Worm (Caenorhabditis elegans) whole organism, L4 larva: Measurements from ENCODE around the gene gst-34.

Source experiments
- D1046.2 ChIP-seq: fragments of 200-800 bp; sonication (Bioruptor generic); IDR thresholded peaks from 2 replicates; pipeline ENCODE4 v1.3.6; 2022; ENCODE audit warnings: missing genetic modification characterization, missing compliant biosample characterization
- F10B5.3 ChIP-seq: sonication (generic microtip); optimal IDR thresholded peaks from 2 replicates; lab custom pipeline; 2016; ENCODE audit warnings: mild to moderate bottlenecking, missing genetic modification characterization, missing compliant biosample characterization
- T20F7.1 ChIP-seq: fragments of 200-800 bp; sonication (Bioruptor generic); optimal IDR thresholded peaks from 2 replicates; lab custom pipeline; 2018; ENCODE audit warnings: mild to moderate bottlenecking, missing genetic modification characterization, missing compliant biosample characterization
- T26A8.4 ChIP-seq: fragments of 200-800 bp; sonication (Bioruptor generic); IDR thresholded peaks from 2 replicates; pipeline ENCODE4 v1.3.6; 2022; ENCODE audit warnings: missing genetic modification characterization, missing compliant biosample characterization
- Y105C5A.15 ChIP-seq: fragments of 200-800 bp; sonication (Bioruptor generic); IDR thresholded peaks from 2 replicates; pipeline ENCODE4 v1.3.6; 2022; ENCODE audit warnings: missing genetic modification characterization, missing compliant biosample characterization
- Y75B8A.6 ChIP-seq: fragments of 200-800 bp; sonication (Bioruptor generic); IDR thresholded peaks from 2 replicates; pipeline ENCODE4 v1.3.6; 2022; ENCODE audit warnings: missing genetic modification reagents, missing genetic modification characterization, missing compliant biosample characterization
- aly-2 ChIP-seq: sonication (generic microtip); optimal IDR thresholded peaks from 2 replicates; lab custom pipeline; 2018; ENCODE audit warnings: missing biosample characterization, missing genetic modification characterization
- ama-1 ChIP-seq: fragments of 150-350 bp; optimal IDR thresholded peaks from 2 replicates; lab custom pipeline; 2014; ENCODE audit warnings: inconsistent platforms, mixed read lengths
- ceh-20 ChIP-seq: fragments of 200-800 bp; sonication (Bioruptor generic); IDR thresholded peaks from 2 replicates; pipeline ENCODE4 v1.3.6; 2022; ENCODE audit warnings: missing genetic modification reagents, missing genetic modification characterization, missing compliant biosample characterization
- ceh-32 ChIP-seq: sonication (generic microtip); optimal IDR thresholded peaks from 2 replicates; lab custom pipeline; 2016; ENCODE audit warnings: mild to moderate bottlenecking, missing genetic modification characterization, missing compliant biosample characterization; ENCODE audit not compliant: poor library complexity
- ceh-44 ChIP-seq: fragments of 200-800 bp; sonication (Bioruptor generic); IDR thresholded peaks from 2 replicates; pipeline ENCODE4 v1.3.6; 2022; ENCODE audit warnings: missing genetic modification reagents, missing genetic modification characterization, missing compliant biosample characterization
- ceh-82 ChIP-seq: sonication (generic microtip); optimal IDR thresholded peaks from 2 replicates; lab custom pipeline; 2017; ENCODE audit warnings: missing biosample characterization, missing genetic modification characterization
- cey-2 ChIP-seq: sonication (generic microtip); optimal IDR thresholded peaks from 3 replicates; lab custom pipeline; 2017; ENCODE audit warnings: missing genetic modification characterization, mild to moderate bottlenecking, missing compliant biosample characterization, antibody characterized with exemption, borderline replicate concordance; ENCODE audit not compliant: insufficient read depth
- daf-16 ChIP-seq, 3 experiments: sonication (generic microtip); optimal IDR thresholded peaks; 2 replicates each; lab custom pipeline; 2016 to 2017; ENCODE audit warnings: missing genetic modification characterization in 3 of 3, missing genetic modification reagents in 3 of 3, mild to moderate bottlenecking in 2 of 3, missing compliant biosample characterization in 2 of 3, missing biosample characterization in 1 of 3, moderate library complexity in 1 of 3
- daf-19 ChIP-seq: fragments of 200-800 bp; sonication (Bioruptor generic); conservative IDR thresholded peaks from 2 replicates; pipeline ENCODE4 v1.3.6; 2022; ENCODE audit warnings: missing genetic modification characterization, missing compliant biosample characterization
- daf-8 ChIP-seq: fragments of 200-800 bp; sonication (Bioruptor generic); IDR thresholded peaks from 2 replicates; pipeline ENCODE4 v1.3.6; 2022; ENCODE audit warnings: missing genetic modification characterization, missing compliant biosample characterization
- dmd-6 ChIP-seq: fragments of 200-800 bp; sonication (Bioruptor generic); IDR thresholded peaks from 2 replicates; pipeline ENCODE4 v1.3.6; 2022; ENCODE audit warnings: missing genetic modification reagents, missing genetic modification characterization, missing compliant biosample characterization
- dpl-1 ChIP-seq: fragments of 150-350 bp; optimal IDR thresholded peaks from 2 replicates; lab custom pipeline; 2014; ENCODE audit warnings: missing biosample characterization, missing genetic modification reagents, missing genetic modification characterization
- dve-1 ChIP-seq: sonication (generic microtip); optimal IDR thresholded peaks from 2 replicates; lab custom pipeline; 2017; ENCODE audit warnings: antibody characterized with exemption, mild to moderate bottlenecking, missing genetic modification characterization, missing compliant biosample characterization; ENCODE audit not compliant: insufficient read depth
- egl-27 ChIP-seq: sonication (generic microtip); optimal IDR thresholded peaks from 3 replicates; lab custom pipeline; 2017; ENCODE audit warnings: missing biosample characterization, missing genetic modification reagents, missing genetic modification characterization
- hif-1 ChIP-seq, 2 experiments: sonication (generic microtip); optimal IDR thresholded peaks; 2 replicates each; lab custom pipeline; 2016 to 2017; ENCODE audit warnings: missing compliant biosample characterization in 2 of 2, missing genetic modification characterization in 2 of 2, missing genetic modification reagents in 2 of 2, missing genotype in 2 of 2, mild to moderate bottlenecking in 1 of 2
- hlh-11 ChIP-seq: fragments of 200-800 bp; sonication (Bioruptor generic); optimal IDR thresholded peaks from 2 replicates; lab custom pipeline; 2018; ENCODE audit warnings: mild to moderate bottlenecking, missing genetic modification characterization, missing compliant biosample characterization
- hlh-30 ChIP-seq: sonication (generic microtip); optimal IDR thresholded peaks from 2 replicates; lab custom pipeline; 2017; ENCODE audit warnings: antibody characterized with exemption, mild to moderate bottlenecking, missing genetic modification characterization, missing compliant biosample characterization; ENCODE audit not compliant: insufficient read depth
- hmg-1.1 ChIP-seq: fragments of 200-800 bp; sonication (Bioruptor generic); IDR thresholded peaks from 2 replicates; pipeline ENCODE4 v1.3.6; 2022; ENCODE audit warnings: missing genetic modification reagents, missing genetic modification characterization, missing compliant biosample characterization
- lin-1 ChIP-seq: fragments of 200-800 bp; sonication (Bioruptor generic); IDR thresholded peaks from 2 replicates; pipeline ENCODE4 v1.3.6; 2022; ENCODE audit warnings: missing genetic modification reagents, missing genetic modification characterization, missing compliant biosample characterization
- lin-13 ChIP-seq: fragments of 150-350 bp; optimal IDR thresholded peaks from 2 replicates; lab custom pipeline; 2014; ENCODE audit warnings: missing biosample characterization, missing genetic modification reagents, missing genetic modification characterization
- lin-15B ChIP-seq: fragments of 150-350 bp; sonication (generic microtip); optimal IDR thresholded peaks from 3 replicates; lab custom pipeline; 2014; ENCODE audit warnings: missing biosample characterization, missing genetic modification characterization
- lin-29 ChIP-seq: fragments of 200-800 bp; sonication (Bioruptor generic); IDR thresholded peaks from 2 replicates; pipeline ENCODE4 v1.3.6; 2022; ENCODE audit warnings: missing genetic modification reagents, missing genetic modification characterization, missing compliant biosample characterization
- lir-3 ChIP-seq: sonication (generic microtip); optimal IDR thresholded peaks from 2 replicates; lab custom pipeline; 2016; ENCODE audit warnings: mild to moderate bottlenecking, missing genetic modification characterization, missing compliant biosample characterization
- lsy-2 ChIP-seq, 2 experiments: fragments of 150-350 bp in 1 of 2; sonication (generic microtip) in 1 of 2; optimal IDR thresholded peaks; 2 replicates each; lab custom pipeline; 2014 to 2017; ENCODE audit warnings: missing biosample characterization in 2 of 2, missing genetic modification characterization in 2 of 2
- mdt-29 ChIP-seq: fragments of 200-800 bp; sonication (Bioruptor generic); IDR thresholded peaks from 2 replicates; pipeline ENCODE4 v1.3.6; 2022; ENCODE audit warnings: missing genetic modification reagents, missing genetic modification characterization, missing compliant biosample characterization
- mep-1 ChIP-seq: fragments of 150-350 bp; sonication (generic microtip); optimal IDR thresholded peaks from 3 replicates; lab custom pipeline; 2014; ENCODE audit warnings: missing biosample characterization, missing genetic modification characterization
- mes-2 ChIP-seq: sonication (generic microtip); optimal IDR thresholded peaks from 2 replicates; lab custom pipeline; 2016; ENCODE audit warnings: missing genotype, mild to moderate bottlenecking, missing genetic modification characterization, missing compliant biosample characterization; ENCODE audit not compliant: poor library complexity, severe bottlenecking
- mxl-3 ChIP-seq: fragments of 200-800 bp; sonication (Bioruptor generic); optimal IDR thresholded peaks from 2 replicates; lab custom pipeline; 2018; ENCODE audit warnings: mild to moderate bottlenecking, missing genetic modification characterization, missing compliant biosample characterization
- nhr-111 ChIP-seq: fragments of 200-800 bp; sonication (Bioruptor generic); optimal IDR thresholded peaks from 2 replicates; lab custom pipeline; 2018; ENCODE audit warnings: mild to moderate bottlenecking, missing genetic modification characterization, missing compliant biosample characterization
- nhr-41 ChIP-seq: fragments of 200-800 bp; sonication (Bioruptor generic); IDR thresholded peaks from 2 replicates; pipeline ENCODE4 v1.3.6; 2022; ENCODE audit warnings: missing genetic modification reagents, missing genetic modification characterization, missing compliant biosample characterization
- nhr-42 ChIP-seq: fragments of 200-800 bp; sonication (Bioruptor generic); IDR thresholded peaks from 2 replicates; pipeline ENCODE4 v1.3.6; 2022; ENCODE audit warnings: missing genetic modification characterization, missing compliant biosample characterization
- nhr-6 ChIP-seq: fragments of 150-350 bp; optimal IDR thresholded peaks from 2 replicates; lab custom pipeline; 2014; ENCODE audit warnings: missing biosample characterization, missing genetic modification characterization
- nhr-77 ChIP-seq: fragments of 150-350 bp; optimal IDR thresholded peaks from 2 replicates; lab custom pipeline; 2014; ENCODE audit warnings: missing biosample characterization, missing genetic modification characterization
- pqm-1 ChIP-seq: sonication (generic microtip); optimal IDR thresholded peaks from 2 replicates; lab custom pipeline; 2017; ENCODE audit warnings: missing biosample characterization, missing genetic modification characterization
- saeg-2 ChIP-seq: fragments of 200-800 bp; sonication (Bioruptor generic); IDR thresholded peaks from 2 replicates; pipeline ENCODE4 v1.3.6; 2022; ENCODE audit warnings: missing genetic modification reagents, missing genetic modification characterization, missing compliant biosample characterization
- skn-1 ChIP-seq: fragments of 150-350 bp; optimal IDR thresholded peaks from 2 replicates; lab custom pipeline; 2014; ENCODE audit warnings: missing biosample characterization, missing genetic modification characterization
- snpc-1.2 ChIP-seq: fragments of 200-800 bp; sonication (Bioruptor generic); IDR thresholded peaks from 2 replicates; pipeline ENCODE4 v1.3.6; 2022; ENCODE audit warnings: missing genetic modification reagents, missing genetic modification characterization, missing compliant biosample characterization
- spr-3 ChIP-seq: fragments of 200-800 bp; sonication (Bioruptor generic); optimal IDR thresholded peaks from 2 replicates; lab custom pipeline; 2018; ENCODE audit warnings: mild to moderate bottlenecking, missing genetic modification characterization, missing compliant biosample characterization
- unc-62 ChIP-seq, 3 experiments: fragments of 150-350 bp in 1 of 3; sonication (generic microtip); optimal IDR thresholded peaks in 2 of 3; peaks in 1 of 3; 1 replicate in 1 of 3; 2 replicates in 2 of 3; lab custom pipeline; 2014 to 2017; ENCODE audit warnings: missing biosample characterization in 3 of 3, missing genetic modification characterization in 3 of 3, missing genetic modification reagents in 3 of 3, missing genotype in 1 of 3
- zfp-2 ChIP-seq: sonication (generic microtip); optimal IDR thresholded peaks from 2 replicates; lab custom pipeline; 2016; ENCODE audit warnings: mild to moderate bottlenecking, missing genetic modification characterization, missing compliant biosample characterization
- ztf-7 ChIP-seq: fragments of 150-350 bp; optimal IDR thresholded peaks from 2 replicates; lab custom pipeline; 2014; ENCODE audit warnings: missing biosample characterization, missing genetic modification characterization

gst-34 gene

DNA sequence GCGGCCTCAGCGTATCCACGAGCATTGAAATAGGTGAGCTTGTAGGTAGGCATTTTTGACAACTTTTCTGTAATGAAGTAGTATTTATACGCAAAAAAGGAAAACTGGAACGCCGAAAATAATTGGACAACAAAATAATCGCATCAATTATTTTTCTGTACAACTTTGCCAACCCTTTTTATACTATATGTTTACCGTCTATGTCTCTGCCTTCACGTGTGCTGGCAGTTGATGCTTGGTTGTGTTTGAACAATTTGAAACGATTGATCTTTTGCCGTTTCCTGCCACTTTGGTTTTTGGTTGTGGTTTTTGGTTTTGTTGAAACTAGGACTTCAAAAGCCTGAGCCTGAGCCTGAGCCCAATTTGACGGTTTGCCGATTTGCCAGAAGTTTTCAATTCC lies 15.7 kb downstream of the gst-34 start, which contains the start of gene gst-28:
gst-28 (minus strand) TSS at position 238 of the 400 bp plus-strand sequence.
- TF ChIP-seq dmd-6 (GFP tag; lab: Robert Waterston, UW): peak; percentile 40; the same call in 1 of the 2 replicates
- peak; percentile 52 for TF ChIP-seq nhr-77 (tag; lab: Kevin White, UChicago)
- TF ChIP-seq aly-2: no peak
- TF ChIP-seq daf-16 (GFP tag; optimal IDR thresholded peaks at IDR 0.05; lab: Kevin White, UChicago): no peak
- peak; percentile 66 for TF ChIP-seq daf-16 (tag; optimal IDR thresholded peaks at IDR 0.05; lab: Kevin White, UChicago)
- TF ChIP-seq skn-1 (tag; lab: Kevin White, UChicago): no peak
- no peak for TF ChIP-seq T26A8.4 (GFP tag; lab: Robert Waterston, UW)
- no peak for TF ChIP-seq lin-29 (GFP tag; lab: Robert Waterston, UW)
- TF ChIP-seq lin-15B (tag; lab: Kevin White, UChicago): no peak
- no peak for TF ChIP-seq mes-2
- peak; percentile 20 for TF ChIP-seq dve-1
- no peak for TF ChIP-seq ceh-20 (GFP tag; lab: Robert Waterston, UW)
- no peak for TF ChIP-seq nhr-42 (GFP tag; lab: Robert Waterston, UW)
- peak; percentile 7 for TF ChIP-seq hlh-11 (tag; lab: Kevin White, UChicago)
- no peak for TF ChIP-seq mdt-29 (GFP tag; lab: Robert Waterston, UW)
- no peak for TF ChIP-seq D1046.2
- TF ChIP-seq saeg-2 (GFP tag; lab: Robert Waterston, UW): 0 out of 2 replicates have a peak, but pooled peaks have one; percentile 25
- TF ChIP-seq dpl-1: no peak
- no peak for TF ChIP-seq cey-2
- no peak for TF ChIP-seq lin-1 (GFP tag; lab: Robert Waterston, UW)
- no peak for TF ChIP-seq spr-3 (GFP tag; lab: Kevin White, UChicago)
- TF ChIP-seq hlh-30 (tag; lab: Kevin White, UChicago): peak; percentile 6
- TF ChIP-seq pqm-1 (tag; lab: Kevin White, UChicago): peak; percentile 13
- TF ChIP-seq ama-1 (lab: Kevin White, UChicago): no peak
- no peak for TF ChIP-seq zfp-2 (tag; lab: Kevin White, UChicago)
- TF ChIP-seq, all 104 proteins: peak for 8

DNA sequence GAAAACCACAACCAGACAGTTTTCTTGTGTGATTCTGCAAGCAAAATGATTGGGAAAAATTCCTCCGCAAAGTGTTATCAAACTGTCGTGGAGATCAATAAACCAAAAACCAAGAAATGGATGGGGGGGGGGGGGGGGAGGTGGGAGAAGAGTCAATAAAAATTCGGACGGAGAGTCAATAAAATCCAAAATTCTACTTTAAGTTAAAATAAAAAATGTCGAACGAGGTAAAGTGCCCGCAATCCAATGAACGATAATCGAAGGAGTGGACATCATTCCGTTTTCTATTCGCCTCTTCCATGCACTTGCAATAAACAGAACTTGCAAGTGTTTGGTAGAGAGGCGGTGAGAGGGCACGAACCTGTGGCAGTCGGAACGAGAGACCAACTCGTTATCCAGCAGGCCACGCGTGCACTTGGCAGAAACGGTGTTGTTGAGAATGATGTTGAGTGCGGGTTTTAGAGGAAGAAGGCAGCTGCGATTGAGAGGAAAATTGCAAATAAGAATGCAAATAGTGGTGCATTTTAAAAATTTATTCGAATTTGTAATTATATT lies 17.3 kb downstream of the gst-34 start, which contains the start of gene gst-27:
gst-27 (minus strand) TSS at position 51 of the 555 bp plus-strand sequence.
- peak; percentile 88 for TF ChIP-seq lin-13 (GFP tag; lab: Kevin White, UChicago)
- TF ChIP-seq snpc-1.2 (GFP tag; lab: Robert Waterston, UW): peak; percentile 88
- peak; percentile 80 for TF ChIP-seq daf-19 (GFP tag; lab: Robert Waterston, UW)
- TF ChIP-seq ztf-7 (tag; lab: Kevin White, UChicago): peak; percentile 69
- TF ChIP-seq mep-1 (tag; lab: Kevin White, UChicago): peak; percentile 92
- TF ChIP-seq dpl-1: peak; percentile 63
- TF ChIP-seq Y75B8A.6: peak; percentile 83; the same call in 1 of the 2 replicates
- peak; percentile 34 for TF ChIP-seq ceh-32 (tag; lab: Kevin White, UChicago)
- no peak for TF ChIP-seq T20F7.1 (GFP tag; lab: Kevin White, UChicago)
- TF ChIP-seq nhr-41 (GFP tag; lab: Robert Waterston, UW): peak; percentile 78
- peak; percentile 80 for TF ChIP-seq spr-3 (GFP tag; lab: Kevin White, UChicago)
- TF ChIP-seq ceh-44 (GFP tag; lab: Robert Waterston, UW): peak; percentile 60; the same call in 1 of the 2 replicates
- TF ChIP-seq nhr-6 (tag; lab: Kevin White, UChicago): peak; percentile 40
- TF ChIP-seq hif-1 (tag; optimal IDR thresholded peaks at IDR 0.05; lab: Kevin White, UChicago): peak in 1 of 2 experiments; percentile 66
- no peak for TF ChIP-seq lsy-2 (tag; optimal IDR thresholded peaks at IDR 0.05; lab: Kevin White, UChicago)
- TF ChIP-seq lir-3: peak; percentile 81
- peak; percentile 62 for TF ChIP-seq F10B5.3 (tag; lab: Kevin White, UChicago)
- 0 out of 2 replicates have a peak, but pooled peaks have one; percentile 56 for TF ChIP-seq daf-8 (GFP tag; lab: Robert Waterston, UW)
- TF ChIP-seq nhr-111 (GFP tag; lab: Kevin White, UChicago): peak; percentile 50
- TF ChIP-seq dve-1: peak; percentile 91
- TF ChIP-seq unc-62 (GFP tag; optimal IDR thresholded peaks at IDR 0.05 in 1 of 2; lab: Kevin White, UChicago): peak in 1 of 2 experiments; percentile 100
- no peak for TF ChIP-seq unc-62 (tag; optimal IDR thresholded peaks at IDR 0.05; lab: Kevin White, UChicago)
- no peak for TF ChIP-seq skn-1 (tag; lab: Kevin White, UChicago)
- no peak for TF ChIP-seq lin-15B (tag; lab: Kevin White, UChicago)
- TF ChIP-seq ama-1 (lab: Kevin White, UChicago): no peak
- TF ChIP-seq pqm-1 (tag; lab: Kevin White, UChicago): peak; percentile 22
- TF ChIP-seq ceh-82: no peak
- no peak for TF ChIP-seq egl-27 (tag; lab: Kevin White, UChicago)
- peak; percentile 87; the same call in 1 of the 2 replicates for TF ChIP-seq Y105C5A.15 (GFP tag; lab: Robert Waterston, UW)
- TF ChIP-seq hmg-1.1: peak; percentile 90
- TF ChIP-seq mxl-3: peak; percentile 81
